Fruit fly (Drosophila melanogaster) whole organism, embryonic: Measurements from ENCODE around the gene CROT.
A peak's percentile ranks its signal among the peaks of the same experiment; 100 is the strongest.

ENCODE experiments used
- CG10147 ChIP-seq: fragments of 200-800 bp; sonication (Bioruptor generic); optimal IDR thresholded peaks from 2 replicates; lab custom pipeline; 2019; ENCODE audit warnings: missing biosample characterization, mild to moderate bottlenecking, missing genetic modification characterization, moderate library complexity
- CG10274 ChIP-seq: fragments of 200-800 bp; sonication (Bioruptor generic); optimal IDR thresholded peaks from 3 replicates; lab custom pipeline; 2017; ENCODE audit warnings: missing biosample characterization, mild to moderate bottlenecking, missing genetic modification characterization
- CG10462 ChIP-seq: fragments of 200-800 bp; sonication (Bioruptor generic); optimal IDR thresholded peaks from 2 replicates; lab custom pipeline; 2016; ENCODE audit warnings: missing biosample characterization, missing genetic modification characterization
- CG10979 ChIP-seq: fragments of 200-800 bp; sonication (Bioruptor generic); optimal IDR thresholded peaks from 2 replicates; lab custom pipeline; 2018; ENCODE audit warnings: missing biosample characterization, mild to moderate bottlenecking, missing genetic modification characterization, moderate library complexity
- CG12236 ChIP-seq: fragments of 200-800 bp; sonication (Bioruptor generic); optimal IDR thresholded peaks from 2 replicates; lab custom pipeline; 2016; ENCODE audit warnings: missing biosample characterization, missing genetic modification characterization
- CG12391 ChIP-seq: fragments of 200-800 bp; sonication (Bioruptor generic); optimal IDR thresholded peaks from 3 replicates; lab custom pipeline; 2018; ENCODE audit warnings: missing biosample characterization, mild to moderate bottlenecking, missing genetic modification characterization, moderate library complexity
- CG17186 ChIP-seq: fragments of 200-800 bp; sonication (Bioruptor generic); optimal IDR thresholded peaks from 3 replicates; lab custom pipeline; 2017; ENCODE audit warnings: missing biosample characterization, missing genetic modification reagents, missing genetic modification characterization
- CG2116 ChIP-seq: fragments of 200-800 bp; sonication (Bioruptor generic); optimal IDR thresholded peaks from 3 replicates; lab custom pipeline; 2018; ENCODE audit warnings: missing biosample characterization, mild to moderate bottlenecking, missing genetic modification characterization
- CG34422 ChIP-seq: fragments of 200-800 bp; sonication (Bioruptor generic); IDR thresholded peaks from 3 replicates; pipeline ENCODE4 v1.3.6; 2022; ENCODE audit warnings: missing biosample characterization, missing genetic modification characterization
- CG42726 ChIP-seq: fragments of 200-800 bp; sonication (Bioruptor generic); IDR thresholded peaks from 2 replicates; pipeline ENCODE4 v1.3.6; 2022; ENCODE audit warnings: missing biosample characterization, missing genetic modification characterization; ENCODE audit not compliant: partially characterized antibody
- CG4707 ChIP-seq: fragments of 200-800 bp; sonication (Bioruptor generic); optimal IDR thresholded peaks from 2 replicates; lab custom pipeline; 2018; ENCODE audit warnings: missing biosample characterization, mild to moderate bottlenecking, missing genetic modification characterization, moderate library complexity
- CG5180 ChIP-seq: fragments of 200-800 bp; sonication (Bioruptor generic); optimal IDR thresholded peaks from 3 replicates; lab custom pipeline; 2017; ENCODE audit warnings: missing biosample characterization, missing genetic modification characterization, mild to moderate bottlenecking, moderate library complexity, missing genetic modification reagents
- CG5953 ChIP-seq: fragments of 200-800 bp; sonication (Bioruptor generic); IDR thresholded peaks from 2 replicates; pipeline ENCODE4 v1.3.6; 2022; ENCODE audit warnings: missing biosample characterization, missing genetic modification characterization
- CG6254 ChIP-seq: fragments of 200-800 bp; sonication (Bioruptor generic); optimal IDR thresholded peaks from 3 replicates; lab custom pipeline; 2017; ENCODE audit warnings: mild to moderate bottlenecking, missing biosample characterization, missing genetic modification reagents, missing genetic modification characterization
- CG6765 ChIP-seq: fragments of 200-800 bp; sonication (Bioruptor generic); optimal IDR thresholded peaks from 3 replicates; lab custom pipeline; 2017; ENCODE audit warnings: missing biosample characterization, mild to moderate bottlenecking, missing genetic modification characterization
- CG7987 ChIP-seq: fragments of 200-800 bp; sonication (Bioruptor generic); optimal IDR thresholded peaks from 2 replicates; lab custom pipeline; 2018; ENCODE audit warnings: missing biosample characterization, mild to moderate bottlenecking, missing genetic modification characterization, moderate library complexity
- CG8388 ChIP-seq: fragments of 200-800 bp; sonication (Bioruptor generic); optimal IDR thresholded peaks from 2 replicates; lab custom pipeline; 2019; ENCODE audit warnings: missing biosample characterization, mild to moderate bottlenecking, missing genetic modification characterization, moderate library complexity
- Doc2 ChIP-seq: fragments of 200-800 bp; sonication (Bioruptor generic); IDR thresholded peaks from 2 replicates; pipeline ENCODE4 v1.3.6; 2022; ENCODE audit warnings: missing biosample characterization, missing genetic modification characterization
- Doc3 ChIP-seq: fragments of 200-800 bp; sonication (Bioruptor generic); IDR thresholded peaks from 3 replicates; pipeline ENCODE4 v1.3.6; 2022; ENCODE audit warnings: missing biosample characterization, missing genetic modification characterization; ENCODE audit not compliant: partially characterized antibody
- HmgZ ChIP-seq: fragments of 200-800 bp; sonication (Bioruptor generic); optimal IDR thresholded peaks from 2 replicates; lab custom pipeline; 2018; ENCODE audit warnings: missing biosample characterization, mild to moderate bottlenecking, missing genetic modification characterization
- Hr51 ChIP-seq, 2 experiments: fragments of 200-800 bp; sonication (Bioruptor generic); optimal IDR thresholded peaks; 2 replicates in 1 of 2; 3 replicates in 1 of 2; lab custom pipeline; 2016 to 2018; ENCODE audit warnings: missing biosample characterization in 2 of 2, missing genetic modification characterization in 2 of 2, mild to moderate bottlenecking in 1 of 2, moderate library complexity in 1 of 2
- MBD-R2 ChIP-seq: fragments of 200-800 bp; sonication (Bioruptor generic); IDR thresholded peaks from 2 replicates; pipeline ENCODE4 v1.3.6; 2022; ENCODE audit warnings: missing biosample characterization, missing genetic modification characterization
- Oaz ChIP-seq: fragments of 200-800 bp; sonication (Bioruptor generic); IDR thresholded peaks from 2 replicates; pipeline ENCODE4 v1.3.6; 2022; ENCODE audit warnings: missing biosample characterization, missing genetic modification characterization
- Opbp ChIP-seq: fragments of 200-800 bp; sonication (Bioruptor generic); IDR thresholded peaks from 3 replicates; pipeline ENCODE4 v1.3.6; 2022; ENCODE audit warnings: missing biosample characterization, missing genetic modification characterization; ENCODE audit not compliant: partially characterized antibody
- Ravus ChIP-seq: fragments of 200-800 bp; sonication (Bioruptor generic); IDR thresholded peaks from 2 replicates; pipeline ENCODE4 v1.3.6; 2022; ENCODE audit warnings: missing biosample characterization, missing genetic modification characterization
- Rx ChIP-seq: fragments of 200-800 bp; sonication (Bioruptor generic); IDR thresholded peaks from 2 replicates; pipeline ENCODE4 v1.3.6; 2022; ENCODE audit warnings: missing biosample characterization, missing genetic modification characterization
- Taf1 ChIP-seq: fragments of 200-800 bp; sonication (Bioruptor generic); IDR thresholded peaks from 2 replicates; pipeline ENCODE4 v1.3.6; 2022; ENCODE audit warnings: missing biosample characterization, missing genetic modification characterization
- Tbp ChIP-seq: fragments of >200 bp; optimal IDR thresholded peaks from 2 replicates; lab custom pipeline; 2018; ENCODE audit warnings: missing biosample characterization, missing genetic modification characterization
- ab ChIP-seq: fragments of 200-800 bp; sonication (Bioruptor generic); optimal IDR thresholded peaks from 2 replicates; lab custom pipeline; 2016; ENCODE audit warnings: missing biosample characterization, missing genetic modification characterization
- al ChIP-seq: fragments of 200-800 bp; sonication (Bioruptor generic); IDR thresholded peaks from 2 replicates; pipeline ENCODE4 v1.3.6; 2022; ENCODE audit warnings: missing biosample characterization, missing genetic modification characterization
- ase ChIP-seq: fragments of 200-800 bp; sonication (Bioruptor generic); IDR thresholded peaks from 3 replicates; pipeline ENCODE4 v1.3.6; 2022; ENCODE audit warnings: missing biosample characterization, missing genetic modification characterization
- bcd ChIP-seq: fragments of 200-800 bp; sonication (Bioruptor generic); optimal IDR thresholded peaks from 2 replicates; lab custom pipeline; 2017; ENCODE audit warnings: missing biosample characterization, mild to moderate bottlenecking, missing genetic modification characterization
- bsh ChIP-seq, 2 experiments: fragments of 200-800 bp; sonication (Bioruptor generic); optimal IDR thresholded peaks; 2 replicates each; lab custom pipeline; 2017 to 2018; ENCODE audit warnings: mild to moderate bottlenecking in 2 of 2, missing biosample characterization in 2 of 2, missing genetic modification characterization in 2 of 2, moderate library complexity in 1 of 2
- ci ChIP-seq: fragments of 200-800 bp; sonication (Bioruptor generic); IDR thresholded peaks from 3 replicates; pipeline ENCODE4 v1.3.6; 2022; ENCODE audit warnings: missing biosample characterization, missing genetic modification characterization
- ewg ChIP-seq: fragments of 200-800 bp; sonication (Bioruptor generic); optimal IDR thresholded peaks from 3 replicates; lab custom pipeline; 2017; ENCODE audit warnings: mild to moderate bottlenecking, missing biosample characterization, missing genetic modification reagents, missing genetic modification characterization
- gcm ChIP-seq: fragments of 200-800 bp; sonication (Bioruptor generic); optimal IDR thresholded peaks from 2 replicates; lab custom pipeline; 2019; ENCODE audit warnings: missing biosample characterization, mild to moderate bottlenecking, missing genetic modification characterization, moderate library complexity
- gro ChIP-seq: fragments of 200-800 bp; sonication (Bioruptor generic); optimal IDR thresholded peaks from 2 replicates; lab custom pipeline; 2016; ENCODE audit warnings: missing biosample characterization, missing genetic modification characterization
- gsb-n ChIP-seq: fragments of 200-800 bp; sonication (Bioruptor generic); optimal IDR thresholded peaks from 3 replicates; lab custom pipeline; 2018; ENCODE audit warnings: missing biosample characterization, mild to moderate bottlenecking, missing genetic modification characterization
- hth ChIP-seq: fragments of >200 bp; optimal IDR thresholded peaks from 2 replicates; lab custom pipeline; 2017; ENCODE audit warnings: inconsistent platforms
- lmd ChIP-seq: fragments of 200-800 bp; sonication (Bioruptor generic); IDR thresholded peaks from 2 replicates; pipeline ENCODE4 v1.3.6; 2022; ENCODE audit warnings: missing biosample characterization, missing genetic modification characterization
- lov ChIP-seq, 2 experiments: fragments of 200-800 bp in 1 of 2; fragments of >200 bp in 1 of 2; sonication (Bioruptor generic) in 1 of 2; IDR thresholded peaks in 1 of 2; optimal IDR thresholded peaks in 1 of 2; 2 replicates in 1 of 2; 3 replicates in 1 of 2; pipeline versions ENCODE4 v1.3.6 to Lab custom; 2017 to 2022; ENCODE audit warnings: missing biosample characterization in 1 of 2, missing genetic modification characterization in 1 of 2
- peb ChIP-seq: fragments of 200-800 bp; sonication (Bioruptor generic); IDR thresholded peaks from 2 replicates; pipeline ENCODE4 v1.3.6; 2022; ENCODE audit warnings: missing biosample characterization, missing genetic modification characterization
- pfk ChIP-seq: fragments of 200-800 bp; sonication (Bioruptor generic); optimal IDR thresholded peaks from 2 replicates; lab custom pipeline; 2018; ENCODE audit warnings: missing biosample characterization, mild to moderate bottlenecking, missing genetic modification characterization, moderate library complexity
- pho ChIP-seq: fragments of 200-800 bp; sonication (Bioruptor generic); optimal IDR thresholded peaks from 2 replicates; lab custom pipeline; 2016; ENCODE audit warnings: missing biosample characterization, missing genetic modification characterization
- sob ChIP-seq: fragments of 200-800 bp; sonication (Bioruptor generic); IDR thresholded peaks from 2 replicates; pipeline ENCODE4 v1.3.6; 2022; ENCODE audit warnings: missing biosample characterization, missing genetic modification characterization
- ttk ChIP-seq: fragments of 200-800 bp; sonication (Bioruptor generic); IDR thresholded peaks from 2 replicates; pipeline ENCODE4 v2.1.2; 2022; ENCODE audit warnings: missing biosample characterization, missing genetic modification characterization
- vfl ChIP-seq: fragments of 200-800 bp; sonication (Bioruptor generic); optimal IDR thresholded peaks from 2 replicates; lab custom pipeline; 2016; ENCODE audit warnings: missing biosample characterization, missing genetic modification characterization
- yki ChIP-seq: fragments of >200 bp; optimal IDR thresholded peaks from 3 replicates; lab custom pipeline; 2018
- zen2 ChIP-seq: fragments of 200-800 bp; sonication (Bioruptor generic); IDR thresholded peaks from 3 replicates; pipeline ENCODE4 v1.3.6; 2022; ENCODE audit warnings: missing biosample characterization, missing genetic modification characterization; ENCODE audit not compliant: partially characterized antibody

Gene CROT

DNA sequence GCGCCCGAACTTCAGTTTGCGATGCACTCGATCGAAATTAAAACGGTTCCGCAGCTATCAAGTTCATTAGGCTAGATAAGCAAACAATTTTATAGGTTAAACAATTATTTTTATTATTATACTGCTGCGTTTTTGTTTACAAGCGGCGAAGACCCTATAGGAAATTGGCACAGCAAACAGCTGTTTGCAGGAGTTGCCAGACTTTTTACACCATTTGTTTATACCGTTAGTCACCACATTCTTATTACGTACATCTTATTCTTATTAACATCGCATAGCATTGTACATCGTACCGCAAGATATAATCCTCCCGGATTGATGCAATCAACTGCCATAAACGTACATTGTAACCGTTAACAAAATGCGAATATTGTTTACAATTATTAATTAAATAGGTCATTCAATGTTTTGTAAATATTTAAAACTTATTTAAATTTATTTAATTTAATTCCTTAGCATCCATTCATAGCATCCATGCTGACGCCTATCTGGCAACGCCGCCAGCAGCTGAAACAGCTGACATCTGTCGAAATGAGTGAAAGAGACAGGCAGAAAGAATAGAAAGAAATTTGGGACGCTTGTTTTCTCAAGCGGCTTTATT lies at the start of gene CROT, which contains the start of gene CG12877 (continued):
- peak in 1 of 2 experiments; percentile 77 for TF ChIP-seq bsh (GFP tag; optimal IDR thresholded peaks at IDR 0.05; lab: Kevin White, UChicago)
- no peak for TF ChIP-seq yki (lab: Kevin White, UChicago)
- TF ChIP-seq Tbp (GFP tag; lab: Kevin White, UChicago): no peak
- peak; percentile 73 for TF ChIP-seq CG8388 (GFP tag; lab: Kevin White, UChicago)
- peak; percentile 27 for TF ChIP-seq CG6765 (GFP tag; lab: Kevin White, UChicago)
- TF ChIP-seq CG12391 (tag; lab: Kevin White, UChicago): peak; percentile 89
- peak; percentile 63 for TF ChIP-seq gcm (GFP tag; lab: Kevin White, UChicago)
- peak; percentile 85 for TF ChIP-seq lmd
- TF ChIP-seq CG5953 (GFP tag; lab: Robert Waterston, UW): peak; percentile 44
- peak; percentile 73; the same call in 1 of the 2 replicates for TF ChIP-seq al (GFP tag; lab: Robert Waterston, UW)
- TF ChIP-seq CG5180 (GFP tag; lab: Kevin White, UChicago): no peak
- peak; percentile 72 for TF ChIP-seq CG10147 (GFP tag; lab: Kevin White, UChicago)
- TF ChIP-seq Doc2: peak; percentile 59; the same call in 1 of the 2 replicates
- TF ChIP-seq CG42726 (GFP tag; lab: Robert Waterston, UW): no peak
- peak; percentile 50 for TF ChIP-seq pho (GFP tag; lab: Kevin White, UChicago)
- TF ChIP-seq CG2116 (GFP tag; lab: Kevin White, UChicago): peak; percentile 90
- TF ChIP-seq hth (lab: Kevin White, UChicago): no peak
- peak; percentile 32; the same call in 1 of the 2 replicates for TF ChIP-seq Rx (GFP tag; lab: Robert Waterston, UW)
- TF ChIP-seq Hr51 (GFP tag; optimal IDR thresholded peaks at IDR 0.05; lab: Kevin White, UChicago): peak; percentile 73 to 81
- TF ChIP-seq CG10979 (tag; lab: Kevin White, UChicago): peak; percentile 62
- no peak for TF ChIP-seq ab (GFP tag; lab: Kevin White, UChicago)
- no peak for TF ChIP-seq lov (optimal IDR thresholded peaks at IDR 0.05; lab: Kevin White, UChicago)
- TF ChIP-seq lov (GFP tag; IDR thresholded peaks at IDR 0.05; lab: Robert Waterston, UW): 0 out of 3 replicates have a peak, but pooled peaks have one; percentile 10
- peak; percentile 79 for TF ChIP-seq ttk (GFP tag; lab: Robert Waterston, UW)
- no peak for TF ChIP-seq CG4707
- peak; percentile 41 for TF ChIP-seq vfl (GFP tag; lab: Kevin White, UChicago)
- TF ChIP-seq CG10462 (GFP tag; lab: Kevin White, UChicago): peak; percentile 98
- TF ChIP-seq sob (GFP tag; lab: Robert Waterston, UW): peak; percentile 68
- peak; percentile 68; the same call in 1 of the 2 replicates for TF ChIP-seq Oaz
- peak; percentile 17 for TF ChIP-seq gro (GFP tag; lab: Kevin White, UChicago)
- no peak for TF ChIP-seq CG6254 (GFP tag; lab: Kevin White, UChicago)
- no peak for TF ChIP-seq CG7987 (GFP tag; lab: Kevin White, UChicago)
- TF ChIP-seq CG12236 (GFP tag; lab: Kevin White, UChicago): no peak
- peak; percentile 81 for TF ChIP-seq bcd
- TF ChIP-seq CG34422: peak; percentile 18
- TF ChIP-seq Taf1 (GFP tag; lab: Robert Waterston, UW): peak; percentile 41; the same call in 1 of the 2 replicates
- 0 out of 3 replicates have a peak, but pooled peaks have one; percentile 25 for TF ChIP-seq Doc3
- peak; percentile 45 for TF ChIP-seq CG17186 (GFP tag; lab: Kevin White, UChicago)
- peak; percentile 49 for TF ChIP-seq CG10274
- peak; percentile 77 for TF ChIP-seq gsb-n
- peak; percentile 63; the same call in 1 of the 3 replicates for TF ChIP-seq ase
- no peak for TF ChIP-seq peb (GFP tag; lab: Robert Waterston, UW)
- peak; percentile 86 for TF ChIP-seq MBD-R2 (GFP tag; lab: Robert Waterston, UW)
- TF ChIP-seq Opbp (GFP tag; lab: Robert Waterston, UW): no peak
- peak; percentile 69 for TF ChIP-seq ewg (GFP tag; lab: Kevin White, UChicago)
- 0 out of 3 replicates have a peak, but pooled peaks have one; percentile 52 for TF ChIP-seq ci (GFP tag; lab: Robert Waterston, UW)
- peak; percentile 63 for TF ChIP-seq HmgZ
- no peak for TF ChIP-seq zen2 (GFP tag; lab: Robert Waterston, UW)
- no peak for TF ChIP-seq pfk
- peak; percentile 17 for TF ChIP-seq Ravus (GFP tag; lab: Robert Waterston, UW)
